Fruit fly (Drosophila melanogaster): ENCODE measurements around the gene jp.

Gene jp

dm6 chr2L:9498185-9498984 lies 68.2 kb downstream of the jp start (continued):
- TF ChIP-seq Camta (GFP tag; optimal IDR thresholded peaks at IDR 0.05): peak; percentile 80
- TF ChIP-seq Mrtf (GFP tag; IDR thresholded peaks at IDR 0.05): no peak
- TF ChIP-seq jing (GFP tag; optimal IDR thresholded peaks at IDR 0.05): peak; percentile 41
- peak; percentile 63 for TF ChIP-seq CG12219 (GFP tag; optimal IDR thresholded peaks at IDR 0.05)
- TF ChIP-seq CG14710 (tag; optimal IDR thresholded peaks at IDR 0.05): peak; percentile 47
- no peak for TF ChIP-seq stwl (tag; optimal IDR thresholded peaks at IDR 0.05)
- TF ChIP-seq CG42726 (GFP tag; IDR thresholded peaks at IDR 0.05; ENCODE audit: partially characterized antibody): no peak
- TF ChIP-seq CG6765 (GFP tag; optimal IDR thresholded peaks at IDR 0.05): peak; percentile 6
- no peak for TF ChIP-seq CG31365 (tag; optimal IDR thresholded peaks at IDR 0.05)
- TF ChIP-seq so (GFP tag; IDR thresholded peaks at IDR 0.05): peak; percentile 62; the same call in 1 of the 3 replicates
- TF ChIP-seq Hr3 (GFP tag; optimal IDR thresholded peaks at IDR 0.05): peak; percentile 45
- no peak for TF ChIP-seq CG3726 (GFP tag; IDR thresholded peaks at IDR 0.05)
- peak; percentile 33; the same call in 1 of the 2 replicates for TF ChIP-seq CG9932 (GFP tag; IDR thresholded peaks at IDR 0.05)
- no peak for TF ChIP-seq kni (GFP tag; optimal IDR thresholded peaks at IDR 0.05)
- peak; percentile 45; the same call in 1 of the 3 replicates for TF ChIP-seq vnd (GFP tag; IDR thresholded peaks at IDR 0.05; ENCODE audit: partially characterized antibody)
- peak; percentile 84 for TF ChIP-seq vvl (GFP tag; IDR thresholded peaks at IDR 0.05)
- TF ChIP-seq CG15479 (GFP tag; optimal IDR thresholded peaks at IDR 0.05): no peak
- no peak for TF ChIP-seq nom (GFP tag; optimal IDR thresholded peaks at IDR 0.05)
- TF ChIP-seq cato (GFP tag; optimal IDR thresholded peaks at IDR 0.05; ENCODE audit: borderline replicate concordance): peak; percentile 1
- peak; percentile 48 for TF ChIP-seq CG12104 (GFP tag; optimal IDR thresholded peaks at IDR 0.05)
- peak; percentile 22 for TF ChIP-seq CG17385 (GFP tag; optimal IDR thresholded peaks at IDR 0.05)
- TF ChIP-seq Aef1 (GFP tag; IDR thresholded peaks at IDR 0.05): peak; percentile 56
- TF ChIP-seq Nf-YC (tag; optimal IDR thresholded peaks at IDR 0.05): no peak
- peak; percentile 33 for TF ChIP-seq ewg (GFP tag; optimal IDR thresholded peaks at IDR 0.05)
- no peak for TF ChIP-seq CG16813 (GFP tag; IDR thresholded peaks at IDR 0.05; ENCODE audit: partially characterized antibody)
- peak; percentile 48; the same call in 1 of the 2 replicates for TF ChIP-seq CG3847 (GFP tag; IDR thresholded peaks at IDR 0.05)
- TF ChIP-seq Taf1 (GFP tag; IDR thresholded peaks at IDR 0.05): no peak
- TF ChIP-seq Stat92E (GFP tag; optimal IDR thresholded peaks at IDR 0.05): no peak
- peak; percentile 72 for TF ChIP-seq Dip3 (GFP tag; optimal IDR thresholded peaks at IDR 0.05)
- no peak for TF ChIP-seq odd (GFP tag; optimal IDR thresholded peaks at IDR 0.05)
- peak; percentile 38 for TF ChIP-seq ems (GFP tag; optimal IDR thresholded peaks at IDR 0.05)
- no peak for TF ChIP-seq HLH4C (GFP tag; IDR thresholded peaks at IDR 0.05; ENCODE audit: partially characterized antibody)
- 0 out of 2 replicates have a peak, but pooled peaks have one; percentile 16 for TF ChIP-seq CG10321 (GFP tag; IDR thresholded peaks at IDR 0.05)
- peak; percentile 78 for TF ChIP-seq nmo (GFP tag; optimal IDR thresholded peaks at IDR 0.05)
- no peak for TF ChIP-seq Sry-β (GFP tag; optimal IDR thresholded peaks at IDR 0.05)
- TF ChIP-seq Sox102F (GFP tag; optimal IDR thresholded peaks at IDR 0.05): peak; percentile 72
- peak; percentile 32 for TF ChIP-seq Six4 (GFP tag; optimal IDR thresholded peaks at IDR 0.05)
- TF ChIP-seq Nf-YA (GFP tag; IDR thresholded peaks at IDR 0.05): no peak
- no peak for TF ChIP-seq h (optimal IDR thresholded peaks at IDR 0.05)
- TF ChIP-seq Poxn (GFP tag; IDR thresholded peaks at IDR 0.05): no peak
- TF ChIP-seq Atf3 (GFP tag; optimal IDR thresholded peaks at IDR 0.05): no peak
- TF ChIP-seq Optix (GFP tag; IDR thresholded peaks at IDR 0.05): no peak
- no peak for TF ChIP-seq yki (optimal IDR thresholded peaks at IDR 0.05)
- TF ChIP-seq pho (GFP tag; optimal IDR thresholded peaks at IDR 0.05): peak; percentile 44
- TF ChIP-seq CG7271 (tag; optimal IDR thresholded peaks at IDR 0.05): no peak
- peak; percentile 34 for TF ChIP-seq Max (GFP tag; optimal IDR thresholded peaks at IDR 0.05)
- peak; percentile 69 for TF ChIP-seq Awh (GFP tag; IDR thresholded peaks at IDR 0.05)
- TF ChIP-seq danr (GFP tag; IDR thresholded peaks at IDR 0.05): peak; percentile 40; the same call in 1 of the 2 replicates
- TF ChIP-seq Scr (GFP tag; IDR thresholded peaks at IDR 0.05; ENCODE audit: partially characterized antibody): no peak

All from whole organism, embryonic.